Worm (Caenorhabditis elegans) whole organism, midembryonic: ENCODE data around the gene F10E9.7.

Source experiments
- T22C8.4 ChIP-seq: fragments of 200-800 bp; sonication (Bioruptor generic); IDR thresholded peaks from 2 replicates; pipeline ENCODE4 v1.3.6; 2022; ENCODE audit warnings: missing genetic modification characterization, missing compliant biosample characterization
- cog-1 ChIP-seq: sonication (generic microtip); optimal IDR thresholded peaks from 2 replicates; lab custom pipeline; 2016; ENCODE audit warnings: missing genetic modification characterization, missing compliant biosample characterization
- flt-1 ChIP-seq: fragments of 200-800 bp; sonication (Bioruptor generic); IDR thresholded peaks from 2 replicates; pipeline ENCODE4 v1.3.6; 2022; ENCODE audit warnings: missing genetic modification characterization, missing compliant biosample characterization
- klf-2 ChIP-seq: fragments of 200-800 bp; sonication (Bioruptor generic); conservative IDR thresholded peaks from 2 replicates; pipeline ENCODE4 v1.3.6; 2022; ENCODE audit warnings: missing genetic modification reagents, missing genetic modification characterization, missing compliant biosample characterization
- med-1 ChIP-seq: sonication (generic microtip); optimal IDR thresholded peaks from 2 replicates; lab custom pipeline; 2017; ENCODE audit warnings: missing genetic modification characterization, mild to moderate bottlenecking, missing compliant biosample characterization, antibody characterized with exemption, missing genetic modification reagents; ENCODE audit not compliant: insufficient read depth
- ref-1 ChIP-seq: fragments of 200-800 bp; sonication (Bioruptor generic); conservative IDR thresholded peaks from 2 replicates; pipeline ENCODE4 v1.3.6; 2022; ENCODE audit warnings: missing genetic modification reagents, missing genetic modification characterization, missing compliant biosample characterization
- tab-1 ChIP-seq: fragments of 200-800 bp; sonication (Bioruptor generic); IDR thresholded peaks from 2 replicates; pipeline ENCODE4 v1.3.6; 2022; ENCODE audit warnings: missing genetic modification characterization, missing compliant biosample characterization
- ztf-23 ChIP-seq: fragments of 200-800 bp; sonication (Bioruptor generic); IDR thresholded peaks from 2 replicates; pipeline ENCODE4 v1.3.6; 2022; ENCODE audit warnings: missing genetic modification reagents, missing genetic modification characterization, missing compliant biosample characterization
- ztf-29 ChIP-seq: fragments of 200-800 bp; sonication (Bioruptor generic); IDR thresholded peaks from 2 replicates; pipeline ENCODE4 v1.3.6; 2022; ENCODE audit warnings: missing genetic modification reagents, missing genetic modification characterization, missing compliant biosample characterization

Gene F10E9.7

ce11 chrIII:8275871-8276270 lies 31.4 kb downstream of the F10E9.7 start, which contains the start of gene clec-160:
Gene clec-160 (minus strand): TSS chrIII:8275971.
- TF ChIP-seq ref-1 (no peak), tab-1 (GFP tag; lab: Robert Waterston, UW) (no peak), med-1 (GFP tag; lab: Kevin White, UChicago) (no peak), klf-2 (GFP tag; lab: Robert Waterston, UW) (no peak), flt-1 (GFP tag; lab: Robert Waterston, UW) (no peak), ztf-29 (no peak), T22C8.4 (no peak), ztf-23 (GFP tag; lab: Robert Waterston, UW) (no peak), cog-1 (no peak)

DNA sequence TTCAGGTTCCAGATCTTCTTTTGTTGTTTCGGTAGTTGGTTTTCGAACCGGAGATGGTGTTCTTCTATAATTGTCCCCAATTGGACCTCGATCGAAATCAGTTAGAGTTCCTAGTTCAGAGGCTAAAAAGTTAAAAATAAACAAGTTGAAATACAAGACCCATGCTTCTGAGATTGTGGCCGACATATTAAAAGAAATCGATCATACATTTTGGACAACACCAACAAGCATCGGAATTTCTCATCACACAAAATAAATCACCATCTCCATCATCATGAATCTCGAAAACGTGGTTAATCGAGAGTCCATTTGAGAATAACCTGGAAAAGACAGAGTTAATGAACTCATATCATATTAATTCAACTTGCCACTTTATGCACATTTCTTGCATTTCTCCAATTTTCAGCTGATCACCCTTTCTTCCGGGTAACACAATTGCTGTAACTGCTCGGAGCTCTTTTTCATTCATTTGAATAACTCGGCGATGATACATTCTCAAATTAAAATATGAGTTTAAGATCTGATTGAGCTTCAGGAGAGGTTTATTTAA lies 35.5 kb downstream of the F10E9.7 start, which contains the start of the genes mps-4 and F09G8.10:
Gene mps-4 (minus strand): TSS at position 101 of the 550 bp plus-strand sequence.
Gene F09G8.10 (minus strand): TSS at position 500 of the 550 bp plus-strand sequence.
- TF ChIP-seq ztf-23 (GFP tag; lab: Robert Waterston, UW) (no peak), flt-1 (GFP tag; lab: Robert Waterston, UW) (no peak), ztf-29 (no peak), cog-1 (no peak), klf-2 (GFP tag; lab: Robert Waterston, UW) (no peak), T22C8.4 (no peak), ref-1 (no peak), med-1 (GFP tag; lab: Kevin White, UChicago) (no peak), tab-1 (GFP tag; lab: Robert Waterston, UW) (no peak)

DNA sequence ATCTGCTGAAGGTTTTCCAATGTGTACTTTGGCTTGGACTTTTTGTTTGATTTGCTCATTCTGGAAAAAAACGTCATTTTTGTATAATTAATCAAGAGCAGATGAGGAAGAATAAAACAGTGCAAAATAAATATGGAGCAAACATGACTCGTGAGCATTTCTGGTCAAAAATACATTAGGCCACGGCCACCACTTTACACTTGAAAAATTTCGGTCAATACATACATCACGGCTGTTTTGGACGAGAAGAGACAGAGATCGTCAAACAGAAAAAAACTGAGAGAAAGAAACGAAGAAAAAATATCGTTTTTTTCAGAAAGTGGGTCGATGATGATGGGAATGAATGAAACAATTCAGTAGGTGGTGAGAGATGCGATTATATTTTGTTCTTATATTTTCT lies 38.9 kb downstream of the F10E9.7 start, which contains the start of the genes F09G8.7 and crn-7:
Gene F09G8.7 (minus strand): TSS at position 60 of the 400 bp plus-strand sequence.
Gene crn-7 (plus strand): TSS at position 236 of the 400 bp plus-strand sequence.
- TF ChIP-seq tab-1 (GFP tag; lab: Robert Waterston, UW) (no peak), flt-1 (GFP tag; lab: Robert Waterston, UW) (no peak), T22C8.4 (no peak), cog-1 (no peak), ztf-23 (GFP tag; lab: Robert Waterston, UW) (no peak), klf-2 (GFP tag; lab: Robert Waterston, UW) (no peak)

- no peak for TF ChIP-seq med-1 (GFP tag; lab: Kevin White, UChicago)
- 0 out of 2 replicates have a peak, but pooled peaks have one; percentile 23 for TF ChIP-seq flt-1 (GFP tag; lab: Robert Waterston, UW)
- TF ChIP-seq klf-2 (GFP tag; lab: Robert Waterston, UW), result no peak
Measured at ce11 chrIII:8265753-8266152, 41.5 kb downstream of the F10E9.7 start, which contains the start of gene mrps-9. Gene mrps-9 (plus strand): TSS chrIII:8266062.

DNA sequence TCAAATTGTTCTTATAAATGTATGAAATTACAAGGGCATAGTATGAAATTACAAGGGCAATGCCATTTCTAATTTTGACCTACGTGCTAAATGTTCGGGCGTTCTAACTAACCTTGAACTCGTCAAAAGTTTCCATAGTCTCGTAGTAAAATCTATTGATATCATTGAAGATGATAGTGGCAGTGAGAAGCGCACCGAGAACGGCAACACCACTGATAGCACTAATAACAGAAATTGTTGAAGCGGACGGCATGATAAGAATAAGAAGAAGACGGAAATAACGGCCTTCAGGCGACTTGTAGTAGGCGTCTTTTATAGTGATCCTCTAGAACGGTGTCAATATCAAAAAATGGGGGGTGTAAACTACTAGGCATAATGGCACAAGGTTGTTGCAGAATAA lies 43.9 kb downstream of the F10E9.7 start, which contains the start of gene col-91:
Gene col-91 (minus strand): TSS at position 288 of the 400 bp plus-strand sequence.
- TF ChIP-seq ztf-29 (no peak), T22C8.4 (no peak), klf-2 (GFP tag; lab: Robert Waterston, UW) (no peak), cog-1 (no peak), flt-1 (GFP tag; lab: Robert Waterston, UW) (no peak), ztf-23 (GFP tag; lab: Robert Waterston, UW) (no peak), med-1 (GFP tag; lab: Kevin White, UChicago) (no peak), tab-1 (GFP tag; lab: Robert Waterston, UW) (no peak), ref-1 (no peak)

DNA sequence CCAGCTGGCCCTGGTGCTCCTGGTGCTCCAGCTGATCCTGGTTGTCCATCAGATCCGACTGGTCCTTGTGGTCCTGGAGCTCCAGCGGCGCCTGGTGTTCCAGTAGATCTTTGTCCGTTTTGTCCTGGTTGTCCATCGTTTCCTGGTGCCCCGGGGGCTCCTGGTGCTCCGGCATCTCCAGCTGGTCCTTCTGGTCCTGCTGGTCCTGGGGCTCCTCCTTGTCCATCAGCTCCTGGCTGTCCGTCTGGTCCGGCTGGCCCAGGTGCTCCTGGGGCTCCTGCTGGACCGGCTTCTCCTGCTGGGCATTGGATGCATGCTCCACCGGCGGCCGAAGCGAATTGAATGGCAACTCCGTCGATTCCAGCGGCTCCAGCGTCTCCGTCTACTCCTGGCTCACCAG lies 44.6 kb downstream of the F10E9.7 start:
- TF ChIP-seq ref-1 (no peak), klf-2 (GFP tag; lab: Robert Waterston, UW) (no peak), T22C8.4 (no peak), tab-1 (GFP tag; lab: Robert Waterston, UW) (no peak), cog-1 (no peak), flt-1 (GFP tag; lab: Robert Waterston, UW) (no peak)

ce11 chrIII:8258045-8258444 lies 49.2 kb downstream of the F10E9.7 start, which contains the start of gene ncr-2:
Gene ncr-2 (plus strand): TSS chrIII:8258345.
- TF ChIP-seq tab-1 (GFP tag; lab: Robert Waterston, UW) (no peak), flt-1 (GFP tag; lab: Robert Waterston, UW) (no peak), ztf-23 (GFP tag; lab: Robert Waterston, UW) (no peak), med-1 (GFP tag; lab: Kevin White, UChicago) (no peak), T22C8.4 (no peak), ref-1 (no peak), ztf-29 (no peak), klf-2 (GFP tag; lab: Robert Waterston, UW) (no peak), cog-1 (no peak)
